Fruit fly (Drosophila melanogaster): ENCODE data around the gene Tengl2.

Gene Tengl2

DNA sequence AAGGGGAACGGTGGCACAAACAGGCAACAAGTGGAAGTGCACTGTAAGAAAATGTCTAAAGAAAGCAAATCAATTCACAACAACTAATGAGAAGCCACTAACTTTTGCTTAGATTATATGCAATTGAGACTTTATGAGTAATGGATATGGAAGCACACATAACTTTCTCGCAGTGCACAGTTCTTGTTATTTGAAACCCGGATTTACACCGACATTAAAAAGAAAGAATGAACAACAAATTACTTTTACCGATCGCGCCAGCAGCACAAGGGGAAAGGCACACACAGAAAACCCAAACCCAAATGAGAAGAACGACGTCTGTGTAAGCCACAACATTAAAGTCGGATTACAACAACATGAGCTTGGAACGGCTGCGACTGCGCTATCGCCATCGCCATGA is 50.1 kb downstream of the Tengl2 start (continued):
- TF ChIP-seq CG18599 (GFP tag; optimal IDR thresholded peaks at IDR 0.05) (no peak), Mes4 (GFP tag; optimal IDR thresholded peaks at IDR 0.05) (peak; percentile 75), CG32772 (GFP tag; IDR thresholded peaks at IDR 0.05) (peak; percentile 61; the same call in 1 of the 2 replicates), pnt (GFP tag; optimal IDR thresholded peaks at IDR 0.05) (peak; percentile 66), Neu2 (GFP tag; optimal IDR thresholded peaks at IDR 0.05; ENCODE audit: borderline replicate concordance) (no peak), sqz (GFP tag; optimal IDR thresholded peaks at IDR 0.05) (peak; percentile 37), CG11398 (GFP tag; optimal IDR thresholded peaks at IDR 0.05) (peak; percentile 47), lola (GFP tag; optimal IDR thresholded peaks at IDR 0.05) (peak in 1 of 3 experiments; percentile 89), CG16813 (GFP tag; IDR thresholded peaks at IDR 0.05; ENCODE audit: partially characterized antibody) (no peak), Atf-2 (GFP tag; optimal IDR thresholded peaks at IDR 0.05) (peak; percentile 70), CG2889 (GFP tag; IDR thresholded peaks at IDR 0.05) (no peak), Eip74EF (GFP tag; optimal IDR thresholded peaks at IDR 0.05) (peak in 1 of 2 experiments; percentile 25), CG4617 (GFP tag; optimal IDR thresholded peaks at IDR 0.05; ENCODE audit: borderline replicate concordance) (peak; percentile 4), dm (GFP tag; optimal IDR thresholded peaks at IDR 0.05) (peak; percentile 17), Atf6 (GFP tag; IDR thresholded peaks at IDR 0.05) (no peak), CG9932 (GFP tag; IDR thresholded peaks at IDR 0.05) (no peak), Gug (GFP tag; IDR thresholded peaks at IDR 0.05) (peak; percentile 55; the same call in 2 of the 4 replicates), chif (GFP tag; optimal IDR thresholded peaks at IDR 0.05) (peak; percentile 50 to 89), pzg (GFP tag; optimal IDR thresholded peaks at IDR 0.05) (no peak), HLH3B (GFP tag; IDR thresholded peaks at IDR 0.05) (peak; percentile 51; the same call in 1 of the 2 replicates), CG2712 (tag; optimal IDR thresholded peaks at IDR 0.05) (peak; percentile 90), Meics (GFP tag; optimal IDR thresholded peaks at IDR 0.05) (no peak), CTCF (GFP tag; optimal IDR thresholded peaks at IDR 0.05) (no peak), hkb (optimal IDR thresholded peaks at IDR 0.05) (no peak), hkb (GFP tag; IDR thresholded peaks at IDR 0.05) (peak; percentile 60), tio (GFP tag; optimal IDR thresholded peaks at IDR 0.05) (no peak), gce (GFP tag; IDR thresholded peaks at IDR 0.05) (no peak), Hmr (GFP tag; optimal IDR thresholded peaks at IDR 0.05) (no peak), MBD-R2 (GFP tag; IDR thresholded peaks at IDR 0.05) (no peak), CG1647 (GFP tag; optimal IDR thresholded peaks at IDR 0.05) (no peak), CG7372 (GFP tag; IDR thresholded peaks at IDR 0.05) (peak; percentile 23; the same call in 1 of the 2 replicates), CG7357 (GFP tag; IDR thresholded peaks at IDR 0.05) (peak; percentile 54; the same call in 1 of the 3 replicates), eve (GFP tag; optimal IDR thresholded peaks at IDR 0.05) (no peak), knrl (GFP tag; IDR thresholded peaks at IDR 0.05; ENCODE audit: partially characterized antibody) (no peak), Aef1 (GFP tag; IDR thresholded peaks at IDR 0.05) (no peak), cg (GFP tag; optimal IDR thresholded peaks at IDR 0.05) (no peak), Gsc (GFP tag; IDR thresholded peaks at IDR 0.05) (no peak), CG34422 (GFP tag; IDR thresholded peaks at IDR 0.05) (peak; percentile 69; the same call in 2 of the 3 replicates), CG16815 (GFP tag; optimal IDR thresholded peaks at IDR 0.05) (peak; percentile 72), Hr51 (GFP tag; optimal IDR thresholded peaks at IDR 0.05) (peak in 1 of 2 experiments; percentile 27), unpg (GFP tag; optimal IDR thresholded peaks at IDR 0.05) (peak; percentile 73), dysf (GFP tag; IDR thresholded peaks at IDR 0.05) (peak; percentile 31; the same call in 1 of the 3 replicates), CG10147 (GFP tag; optimal IDR thresholded peaks at IDR 0.05) (no peak), CG15479 (GFP tag; optimal IDR thresholded peaks at IDR 0.05) (no peak), zfh1 (GFP tag; IDR thresholded peaks at IDR 0.05) (peak; percentile 91), E2f2 (GFP tag; IDR thresholded peaks at IDR 0.05) (0 out of 2 replicates have a peak, but pooled peaks have one; percentile 14), hb (GFP tag; IDR thresholded peaks at IDR 0.05; ENCODE audit: partially characterized antibody) (no peak), pita (GFP tag; optimal IDR thresholded peaks at IDR 0.05) (no peak), disco-r (GFP tag; optimal IDR thresholded peaks at IDR 0.05) (no peak), C15 (GFP tag; IDR thresholded peaks at IDR 0.05) (no peak), ara (GFP tag; IDR thresholded peaks at IDR 0.05) (peak; percentile 83)
